Worm (Caenorhabditis elegans) whole organism, late embryonic: ENCODE measurements around the gene ZK1320.3.

Experiments used
- K02D7.2 ChIP-seq: sonication (generic microtip); optimal IDR thresholded peaks from 2 replicates; lab custom pipeline; 2017; ENCODE audit warnings: mild to moderate bottlenecking, missing genetic modification characterization, missing compliant biosample characterization
- K09A11.1 ChIP-seq: sonication (generic microtip); optimal IDR thresholded peaks from 2 replicates; lab custom pipeline; 2017; ENCODE audit warnings: antibody characterized with exemption, mild to moderate bottlenecking, missing genetic modification characterization, missing compliant biosample characterization; ENCODE audit not compliant: insufficient read depth
- ama-1 ChIP-seq: fragments of 150-350 bp; optimal IDR thresholded peaks from 2 replicates; lab custom pipeline; 2014
- ceh-30 ChIP-seq: fragments of 150-350 bp; optimal IDR thresholded peaks from 2 replicates; lab custom pipeline; 2014; ENCODE audit warnings: missing biosample characterization, missing genetic modification characterization
- ceh-45 ChIP-seq: fragments of 200-800 bp; sonication (Bioruptor generic); IDR thresholded peaks from 2 replicates; pipeline ENCODE4 v1.3.6; 2022; ENCODE audit warnings: missing genetic modification reagents, missing genetic modification characterization, missing compliant biosample characterization
- ceh-48 ChIP-seq: sonication (generic microtip); optimal IDR thresholded peaks from 2 replicates; lab custom pipeline; 2016; ENCODE audit warnings: missing genetic modification characterization, inconsistent platforms, missing compliant biosample characterization
- gmeb-2 ChIP-seq: sonication (generic microtip); optimal IDR thresholded peaks from 2 replicates; lab custom pipeline; 2016; ENCODE audit warnings: missing genetic modification characterization, inconsistent platforms, missing compliant biosample characterization
- hlh-30 ChIP-seq: sonication (generic microtip); optimal IDR thresholded peaks from 2 replicates; lab custom pipeline; 2017; ENCODE audit warnings: antibody characterized with exemption, missing genetic modification characterization, missing compliant biosample characterization; ENCODE audit not compliant: insufficient read depth
- lin-11 ChIP-seq: fragments of 200-800 bp; sonication (Bioruptor generic); optimal IDR thresholded peaks from 2 replicates; lab custom pipeline; 2018; ENCODE audit warnings: mild to moderate bottlenecking, missing genetic modification characterization, missing compliant biosample characterization
- madf-2 ChIP-seq: sonication (generic microtip); optimal IDR thresholded peaks from 2 replicates; lab custom pipeline; 2017; ENCODE audit warnings: missing genetic modification characterization, missing compliant biosample characterization
- nfya-1 ChIP-seq: sonication (generic microtip); optimal IDR thresholded peaks from 2 replicates; lab custom pipeline; 2017; ENCODE audit warnings: missing genetic modification characterization, mild to moderate bottlenecking, missing compliant biosample characterization, antibody characterized with exemption, moderate library complexity
- sox-2 ChIP-seq: fragments of 200-800 bp; sonication (Bioruptor generic); IDR thresholded peaks from 2 replicates; pipeline ENCODE4 v1.3.6; 2022; ENCODE audit warnings: missing genetic modification reagents, missing genetic modification characterization, missing compliant biosample characterization

ce11 chrII:9617902-9618245 lies 42.3 kb downstream of the ZK1320.3 start:
- TF ChIP-seq ama-1 (lab: Kevin White, UChicago) (no peak), nfya-1 (no peak), ceh-45 (no peak), sox-2 (GFP tag; lab: Robert Waterston, UW) (no peak), K09A11.1 (tag; lab: Kevin White, UChicago) (no peak), ceh-48 (tag; lab: Kevin White, UChicago) (no peak), ceh-30 (tag; lab: Kevin White, UChicago) (no peak), gmeb-2 (tag; lab: Kevin White, UChicago) (no peak), madf-2 (tag; lab: Kevin White, UChicago) (no peak), hlh-30 (tag; lab: Kevin White, UChicago) (no peak), K02D7.2 (tag; lab: Kevin White, UChicago) (no peak), lin-11 (tag; lab: Kevin White, UChicago) (no peak)
